Worm (Caenorhabditis elegans) whole organism, L2 larva: Measurements from ENCODE around the gene swsn-4.

ENCODE experiments used
- aly-2 ChIP-seq: fragments of 150-350 bp; optimal IDR thresholded peaks from 2 replicates; lab custom pipeline; 2014; ENCODE audit warnings: missing biosample characterization, missing genetic modification characterization
- blmp-1 ChIP-seq: sonication (generic microtip); optimal IDR thresholded peaks from 2 replicates; lab custom pipeline; 2017; ENCODE audit warnings: missing genetic modification characterization, mild to moderate bottlenecking, missing compliant biosample characterization, antibody characterized with exemption, moderate library complexity; ENCODE audit not compliant: insufficient read depth
- ceh-16 ChIP-seq: fragments of 150-350 bp; optimal IDR thresholded peaks from 2 replicates; lab custom pipeline; 2014; ENCODE audit warnings: missing biosample characterization, missing genetic modification characterization
- crh-2 ChIP-seq: sonication (generic microtip); optimal IDR thresholded peaks from 2 replicates; lab custom pipeline; 2017; ENCODE audit warnings: missing biosample characterization, missing genetic modification characterization
- elt-1 ChIP-seq: fragments of 150-350 bp; optimal IDR thresholded peaks from 2 replicates; lab custom pipeline; 2014; ENCODE audit warnings: missing biosample characterization, missing genetic modification characterization
- elt-3 ChIP-seq: sonication (generic microtip); optimal IDR thresholded peaks from 2 replicates; lab custom pipeline; 2017; ENCODE audit warnings: missing biosample characterization, missing genetic modification characterization
- fos-1 ChIP-seq: fragments of 150-350 bp; optimal IDR thresholded peaks from 2 replicates; lab custom pipeline; 2014; ENCODE audit warnings: missing biosample characterization, missing genetic modification characterization
- lin-13 ChIP-seq: fragments of 150-350 bp; optimal IDR thresholded peaks from 2 replicates; lab custom pipeline; 2014; ENCODE audit warnings: missing biosample characterization, missing genetic modification reagents, missing genetic modification characterization
- lsy-2 ChIP-seq, 2 experiments: fragments of 150-350 bp in 1 of 2; sonication (generic microtip) in 1 of 2; optimal IDR thresholded peaks; 2 replicates each; lab custom pipeline; 2014 to 2017; ENCODE audit warnings: missing biosample characterization in 2 of 2, missing genetic modification characterization in 2 of 2
- nhr-25 ChIP-seq: fragments of 150-350 bp; sonication (generic microtip); optimal IDR thresholded peaks from 3 replicates; lab custom pipeline; 2014; ENCODE audit warnings: missing biosample characterization, missing genetic modification characterization
- sma-9 ChIP-seq, 2 experiments: fragments of 150-350 bp in 1 of 2; sonication (generic microtip) in 1 of 2; optimal IDR thresholded peaks; 2 replicates each; lab custom pipeline; 2014 to 2016; ENCODE audit warnings: missing genetic modification characterization in 2 of 2, mild to moderate bottlenecking in 1 of 2, missing biosample characterization in 1 of 2, missing compliant biosample characterization in 1 of 2, missing genetic modification reagents in 1 of 2, moderate library complexity in 1 of 2
- unc-39 ChIP-seq: fragments of 150-350 bp; optimal IDR thresholded peaks from 2 replicates; lab custom pipeline; 2014; ENCODE audit warnings: missing biosample characterization, missing genetic modification characterization
- unc-62 ChIP-seq: fragments of 150-350 bp; optimal IDR thresholded peaks from 2 replicates; lab custom pipeline; 2014; ENCODE audit warnings: missing biosample characterization, missing genetic modification reagents, missing genetic modification characterization
- ztf-11 ChIP-seq: sonication (generic microtip); optimal IDR thresholded peaks from 2 replicates; lab custom pipeline; 2017; ENCODE audit warnings: missing biosample characterization, missing genetic modification characterization

- TF ChIP-seq unc-39 (tag; lab: Kevin White, UChicago): no peak
- no peak for TF ChIP-seq crh-2 (tag; lab: Kevin White, UChicago)
- peak in 1 of 2 experiments; percentile 23 for TF ChIP-seq lsy-2 (tag; optimal IDR thresholded peaks at IDR 0.05; lab: Kevin White, UChicago)
- TF ChIP-seq elt-3 (tag; lab: Kevin White, UChicago): no peak
- TF ChIP-seq sma-9 (GFP tag; optimal IDR thresholded peaks at IDR 0.05; lab: Kevin White, UChicago): peak; percentile 28
- no peak for TF ChIP-seq sma-9 (tag; optimal IDR thresholded peaks at IDR 0.05; lab: Kevin White, UChicago)
- TF ChIP-seq unc-62 (GFP tag; lab: Kevin White, UChicago): no peak
- TF ChIP-seq nhr-25 (tag; lab: Kevin White, UChicago): no peak
- no peak for TF ChIP-seq ceh-16 (tag; lab: Kevin White, UChicago)
- no peak for TF ChIP-seq lin-13
- no peak for TF ChIP-seq blmp-1 (tag; lab: Kevin White, UChicago)
- no peak for TF ChIP-seq fos-1 (tag; lab: Kevin White, UChicago)
- TF ChIP-seq ztf-11 (tag; lab: Kevin White, UChicago): no peak
- no peak for TF ChIP-seq elt-1 (tag; lab: Kevin White, UChicago)
- no peak for TF ChIP-seq aly-2 (tag; lab: Kevin White, UChicago)
Measured at ce11 chrIV:11097795-11098194, 28.0 kb upstream of the swsn-4 start, which contains the start of gene M7.12.
